Fruit fly (Drosophila melanogaster) S2 (cell line): Measurements from ENCODE around the gene CG15743.

ENCODE experiments used
- CG8478 ChIP-seq: fragments of >200 bp; optimal IDR thresholded peaks from 2 replicates; lab custom pipeline; 2018
- CTCF ChIP-seq, 2 experiments: fragments of >200 bp; optimal IDR thresholded peaks; 2 replicates each; lab custom pipeline; 2018

Gene CG15743

dm6 chrX:13312200-13312599 is 26.7 kb downstream of the CG15743 start:
- TF ChIP-seq CG8478 (lab: Kevin White, UChicago) (no peak), CTCF (optimal IDR thresholded peaks at IDR 0.05; lab: Kevin White, UChicago) (no peak)

- no peak for TF ChIP-seq CG8478 (lab: Kevin White, UChicago)
- TF ChIP-seq CTCF (optimal IDR thresholded peaks at IDR 0.05; lab: Kevin White, UChicago) = no peak
Observed at dm6 chrX:13313133-13313532, 27.6 kb downstream of the CG15743 start.

- TF ChIP-seq CTCF (optimal IDR thresholded peaks at IDR 0.05; lab: Kevin White, UChicago) = no peak
- TF ChIP-seq CG8478 (lab: Kevin White, UChicago) = no peak
Observed at dm6 chrX:13314323-13314722, 28.8 kb downstream of the CG15743 start.

- TF ChIP-seq CTCF (optimal IDR thresholded peaks at IDR 0.05; lab: Kevin White, UChicago) = no peak
- no peak for TF ChIP-seq CG8478 (lab: Kevin White, UChicago)
Observed at dm6 chrX:13314789-13315462, 29.4 kb downstream of the CG15743 start.

dm6 chrX:13315463-13315817 is 29.9 kb downstream of the CG15743 start:
- TF ChIP-seq CG8478 (lab: Kevin White, UChicago) = no peak
- TF ChIP-seq CTCF (optimal IDR thresholded peaks at IDR 0.05; lab: Kevin White, UChicago) = no peak

dm6 chrX:13319376-13319883 is 33.9 kb downstream of the CG15743 start:
- TF ChIP-seq CG8478 (lab: Kevin White, UChicago) = no peak
- TF ChIP-seq CTCF (optimal IDR thresholded peaks at IDR 0.05; lab: Kevin White, UChicago) = no peak

dm6 chrX:13320697-13321445 is 35.4 kb downstream of the CG15743 start:
- TF ChIP-seq CG8478 (lab: Kevin White, UChicago) (no peak), CTCF (optimal IDR thresholded peaks at IDR 0.05; lab: Kevin White, UChicago) (no peak)

dm6 chrX:13322405-13322804 is 36.9 kb downstream of the CG15743 start:
- TF ChIP-seq CTCF (optimal IDR thresholded peaks at IDR 0.05; lab: Kevin White, UChicago) (no peak), CG8478 (lab: Kevin White, UChicago) (no peak)

dm6 chrX:13323114-13323513 is 37.6 kb downstream of the CG15743 start:
- TF ChIP-seq CTCF (optimal IDR thresholded peaks at IDR 0.05; lab: Kevin White, UChicago) (no peak), CG8478 (lab: Kevin White, UChicago) (no peak)

- TF ChIP-seq CG8478 (lab: Kevin White, UChicago) (no peak), CTCF (optimal IDR thresholded peaks at IDR 0.05; lab: Kevin White, UChicago) (no peak)
Observed at dm6 chrX:13323526-13323925, 38.0 kb downstream of the CG15743 start.

dm6 chrX:13325310-13325709 is 39.8 kb downstream of the CG15743 start:
- TF ChIP-seq CG8478 (lab: Kevin White, UChicago) (no peak), CTCF (optimal IDR thresholded peaks at IDR 0.05; lab: Kevin White, UChicago) (no peak)

- TF ChIP-seq CTCF (optimal IDR thresholded peaks at IDR 0.05; lab: Kevin White, UChicago) (peak; percentile 86 to 87), CG8478 (lab: Kevin White, UChicago) (no peak)
Observed at dm6 chrX:13329572-13330046, 44.1 kb downstream of the CG15743 start, which contains the start of gene Prx2. TSS of gene Prx2 (plus strand) at chrX:13329824.

- TF ChIP-seq CTCF (optimal IDR thresholded peaks at IDR 0.05; lab: Kevin White, UChicago) (no peak), CG8478 (lab: Kevin White, UChicago) (no peak)
Observed at dm6 chrX:13331814-13332701, 46.6 kb downstream of the CG15743 start.

- TF ChIP-seq CTCF (optimal IDR thresholded peaks at IDR 0.05; lab: Kevin White, UChicago) (no peak), CG8478 (lab: Kevin White, UChicago) (no peak)
Observed at dm6 chrX:13332702-13333243, 47.3 kb downstream of the CG15743 start.
